Fruit fly (Drosophila melanogaster): ENCODE measurements around the gene CG16965.

- TF ChIP-seq psq (optimal IDR thresholded peaks at IDR 0.05) (no peak), Dll (optimal IDR thresholded peaks at IDR 0.05) (no peak), EcR (GFP tag; optimal IDR thresholded peaks at IDR 0.05) (no peak), CG8478 (optimal IDR thresholded peaks at IDR 0.05) (no peak), usp (GFP tag; optimal IDR thresholded peaks at IDR 0.05) (no peak), pan (optimal IDR thresholded peaks at IDR 0.05) (no peak)
These were observed at the start of gene CG16965 for dm6 chr2L:11981210-11981609.

Data from whole organism.